Worm (Caenorhabditis elegans): ENCODE results near the gene gba-3.

- TF ChIP-seq pha-4 (tag; optimal IDR thresholded peaks at IDR 0.05) (no peak), nhr-28 (tag; optimal IDR thresholded peaks at IDR 0.05) (no peak), M03D4.4 (tag; optimal IDR thresholded peaks at IDR 0.05) (no peak), unc-62 (GFP tag; optimal IDR thresholded peaks at IDR 0.05) (no peak), nhr-12 (tag; optimal IDR thresholded peaks at IDR 0.05) (no peak), unc-39 (tag; optimal IDR thresholded peaks at IDR 0.05) (no peak), lin-32 (GFP tag; optimal IDR thresholded peaks at IDR 0.05) (no peak), nhr-237 (tag; optimal IDR thresholded peaks at IDR 0.05) (no peak), lsy-2 (tag; optimal IDR thresholded peaks at IDR 0.05) (no peak), ztf-11 (tag; optimal IDR thresholded peaks at IDR 0.05) (no peak), ceh-39 (tag; optimal IDR thresholded peaks at IDR 0.05) (no peak), sptf-1 (tag; optimal IDR thresholded peaks at IDR 0.05) (no peak)
Measured at ce11 chrIV:17436552-17436951, 36.6 kb upstream of the gba-3 start, which contains the start of gene gcy-27.

Data from whole organism, mixed stage, embryonic.